Worm (Caenorhabditis elegans) whole organism, late embryonic: ENCODE data around the gene gid-7.

Experiments
- K09A11.1 ChIP-seq: sonication (generic microtip); optimal IDR thresholded peaks from 2 replicates; lab custom pipeline; 2017; ENCODE audit warnings: antibody characterized with exemption, mild to moderate bottlenecking, missing genetic modification characterization, missing compliant biosample characterization; ENCODE audit not compliant: insufficient read depth
- ceh-2 ChIP-seq: sonication (generic microtip); optimal IDR thresholded peaks from 2 replicates; lab custom pipeline; 2016; ENCODE audit warnings: missing genotype, missing genetic modification characterization, missing compliant biosample characterization
- ceh-6 ChIP-seq: fragments of 200-800 bp; sonication (Bioruptor generic); optimal IDR thresholded peaks from 2 replicates; lab custom pipeline; 2018; ENCODE audit warnings: mild to moderate bottlenecking, missing genetic modification characterization, missing compliant biosample characterization
- hlh-13 ChIP-seq: fragments of 200-800 bp; sonication (Bioruptor generic); optimal IDR thresholded peaks from 2 replicates; lab custom pipeline; 2018; ENCODE audit warnings: mild to moderate bottlenecking, missing genetic modification characterization, missing compliant biosample characterization
- nhr-11 ChIP-seq: fragments of 150-350 bp; optimal IDR thresholded peaks from 2 replicates; lab custom pipeline; 2014; ENCODE audit warnings: missing biosample characterization, missing genetic modification characterization
- pqm-1 ChIP-seq: sonication (generic microtip); optimal IDR thresholded peaks from 2 replicates; lab custom pipeline; 2016; ENCODE audit warnings: missing genetic modification characterization, missing compliant biosample characterization
- sox-2 ChIP-seq: fragments of 200-800 bp; sonication (Bioruptor generic); IDR thresholded peaks from 2 replicates; pipeline ENCODE4 v1.3.6; 2022; ENCODE audit warnings: missing genetic modification reagents, missing genetic modification characterization, missing compliant biosample characterization
- ttx-3 ChIP-seq: sonication (generic microtip); optimal IDR thresholded peaks from 2 replicates; lab custom pipeline; 2016; ENCODE audit warnings: missing genetic modification reagents, missing genetic modification characterization, missing compliant biosample characterization
- unc-86 ChIP-seq: sonication (generic microtip); optimal IDR thresholded peaks from 2 replicates; lab custom pipeline; 2016; ENCODE audit warnings: missing genetic modification characterization, missing compliant biosample characterization

DNA sequence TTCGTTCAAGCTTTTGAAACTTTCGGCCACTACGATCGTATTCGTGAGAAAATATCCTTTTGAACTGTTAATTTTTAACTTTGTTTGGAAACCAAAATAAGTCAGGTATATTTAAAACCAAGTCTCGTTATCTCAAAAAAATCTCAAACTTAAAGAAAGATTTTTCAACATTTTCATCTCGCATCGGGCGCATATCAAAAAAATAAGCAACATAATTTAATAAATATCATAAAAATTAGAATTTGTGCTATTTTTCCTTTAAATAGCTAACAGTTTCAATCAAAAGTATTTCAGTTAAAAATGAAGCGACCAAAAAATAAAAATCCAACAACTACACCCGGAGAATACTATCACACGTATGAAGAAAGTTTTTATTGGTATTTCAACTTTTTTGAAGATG, 49.1 kb upstream of the gid-7 start, which contains the start of gene srw-7:
- TF ChIP-seq K09A11.1 (tag; lab: Kevin White, UChicago) (no peak), pqm-1 (no peak), unc-86 (tag; lab: Kevin White, UChicago) (no peak), ceh-6 (no peak), sox-2 (GFP tag; lab: Robert Waterston, UW) (no peak), ttx-3 (tag; lab: Kevin White, UChicago) (no peak), nhr-11 (tag; lab: Kevin White, UChicago) (no peak), ceh-2 (tag; lab: Kevin White, UChicago) (no peak), hlh-13 (GFP tag; lab: Kevin White, UChicago) (no peak)
